Worm (Caenorhabditis elegans) whole organism, L1 larva: ENCODE data around the gene srj-37.
A peak's percentile ranks its signal among the peaks of the same experiment; 100 is the strongest.

Experiments
- aha-1 ChIP-seq: fragments of 150-350 bp; optimal IDR thresholded peaks from 2 replicates; lab custom pipeline; 2014; ENCODE audit warnings: missing biosample characterization, missing genetic modification characterization
- blmp-1 ChIP-seq: fragments of 150-350 bp; optimal IDR thresholded peaks from 2 replicates; lab custom pipeline; 2014; ENCODE audit warnings: missing biosample characterization, missing genetic modification characterization
- ceh-90 ChIP-seq: sonication (generic microtip); optimal IDR thresholded peaks from 2 replicates; lab custom pipeline; 2016; ENCODE audit warnings: missing genetic modification characterization, missing compliant biosample characterization
- efl-1 ChIP-seq, 4 experiments: fragments of 150-350 bp; optimal IDR thresholded peaks in 3 of 4; peaks in 1 of 4; 1 replicate in 1 of 4; 2 replicates in 3 of 4; lab custom pipeline; 2014; ENCODE audit warnings: missing biosample characterization in 2 of 4, missing genetic modification characterization in 2 of 4, missing genetic modification reagents in 2 of 4
- efl-3 ChIP-seq: fragments of 200-800 bp; sonication (Bioruptor generic); optimal IDR thresholded peaks from 2 replicates; lab custom pipeline; 2018; ENCODE audit warnings: mild to moderate bottlenecking, missing genetic modification characterization, missing compliant biosample characterization
- egl-13 ChIP-seq: sonication (generic microtip); optimal IDR thresholded peaks from 2 replicates; lab custom pipeline; 2016; ENCODE audit warnings: missing genotype, missing genetic modification reagents, missing genetic modification characterization, missing compliant biosample characterization
- elt-3 ChIP-seq, 6 experiments: fragments of 150-350 bp in 1 of 6; sonication (generic microtip); optimal IDR thresholded peaks; 2 replicates each; lab custom pipeline; 2017 to 2018; ENCODE audit warnings: missing biosample characterization in 6 of 6, missing genetic modification characterization in 6 of 6, inconsistent platforms in 1 of 6
- fkh-10 ChIP-seq: sonication (generic microtip); optimal IDR thresholded peaks from 2 replicates; lab custom pipeline; 2017; ENCODE audit warnings: missing biosample characterization, missing genetic modification reagents, missing genetic modification characterization
- fkh-4 ChIP-seq: sonication (generic microtip); optimal IDR thresholded peaks from 2 replicates; lab custom pipeline; 2016; ENCODE audit warnings: missing compliant biosample characterization, missing genetic modification characterization, borderline replicate concordance
- fkh-8 ChIP-seq: sonication (generic microtip); optimal IDR thresholded peaks from 2 replicates; lab custom pipeline; 2016; ENCODE audit warnings: mild to moderate bottlenecking, missing genetic modification characterization, missing compliant biosample characterization
- hlh-17 ChIP-seq: fragments of 200-800 bp; sonication (Bioruptor generic); optimal IDR thresholded peaks from 2 replicates; lab custom pipeline; 2018; ENCODE audit warnings: missing genetic modification characterization, mild to moderate bottlenecking, missing compliant biosample characterization, moderate library complexity, borderline replicate concordance
- hlh-4 ChIP-seq: sonication (generic microtip); optimal IDR thresholded peaks from 2 replicates; lab custom pipeline; 2016; ENCODE audit warnings: mild to moderate bottlenecking, missing genetic modification characterization, missing compliant biosample characterization
- irx-1 ChIP-seq: sonication (generic microtip); optimal IDR thresholded peaks from 2 replicates; lab custom pipeline; 2016; ENCODE audit warnings: missing genetic modification characterization, missing compliant biosample characterization
- isw-1 ChIP-seq: fragments of 200-800 bp; sonication (Bioruptor generic); IDR thresholded peaks from 2 replicates; pipeline ENCODE4 v1.3.6; 2022; ENCODE audit warnings: missing genetic modification characterization, missing compliant biosample characterization
- jun-1 ChIP-seq: fragments of 150-350 bp; optimal IDR thresholded peaks from 2 replicates; lab custom pipeline; 2014; ENCODE audit warnings: missing biosample characterization, missing genetic modification reagents, missing genetic modification characterization
- lin-13 ChIP-seq: fragments of 150-350 bp; optimal IDR thresholded peaks from 2 replicates; lab custom pipeline; 2014; ENCODE audit warnings: missing biosample characterization, missing genetic modification reagents, missing genetic modification characterization
- lin-14 ChIP-seq: fragments of 200-800 bp; sonication (Bioruptor generic); optimal IDR thresholded peaks from 2 replicates; lab custom pipeline; 2018; ENCODE audit warnings: mild to moderate bottlenecking, missing genetic modification characterization, moderate library complexity, missing compliant biosample characterization
- lin-15B ChIP-seq: fragments of 150-350 bp; sonication (generic microtip); optimal IDR thresholded peaks from 3 replicates; lab custom pipeline; 2014; ENCODE audit warnings: missing biosample characterization, missing genetic modification characterization
- lin-39 ChIP-seq: fragments of 150-350 bp; optimal IDR thresholded peaks from 2 replicates; lab custom pipeline; 2014; ENCODE audit warnings: missing biosample characterization, missing genetic modification reagents, missing genetic modification characterization
- lir-3 ChIP-seq: sonication (generic microtip); optimal IDR thresholded peaks from 2 replicates; lab custom pipeline; 2016; ENCODE audit warnings: mild to moderate bottlenecking, missing genetic modification characterization, moderate library complexity, missing compliant biosample characterization; ENCODE audit not compliant: poor library complexity
- mab-9 ChIP-seq: fragments of 200-800 bp; sonication (Bioruptor generic); IDR thresholded peaks from 2 replicates; pipeline ENCODE4 v1.3.6; 2022; ENCODE audit warnings: missing genetic modification reagents, missing genetic modification characterization, missing compliant biosample characterization
- mdl-1 ChIP-seq, 2 experiments: fragments of 150-350 bp; optimal IDR thresholded peaks; 2 replicates each; lab custom pipeline; 2014 to 2017; ENCODE audit warnings: missing biosample characterization in 2 of 2, missing genetic modification characterization in 2 of 2, inconsistent platforms in 1 of 2
- mef-2 ChIP-seq: fragments of 150-350 bp; optimal IDR thresholded peaks from 2 replicates; lab custom pipeline; 2014; ENCODE audit warnings: missing biosample characterization, missing genetic modification characterization
- mep-1 ChIP-seq: fragments of 150-350 bp; optimal IDR thresholded peaks from 2 replicates; lab custom pipeline; 2014; ENCODE audit warnings: missing biosample characterization, missing genetic modification characterization
- nhr-19 ChIP-seq: fragments of 200-800 bp; sonication (Bioruptor generic); conservative IDR thresholded peaks from 2 replicates; pipeline ENCODE4 v1.3.6; 2022; ENCODE audit warnings: missing genetic modification characterization, missing compliant biosample characterization
- nhr-20 ChIP-seq: sonication (generic microtip); optimal IDR thresholded peaks from 2 replicates; lab custom pipeline; 2016; ENCODE audit warnings: mild to moderate bottlenecking, missing genetic modification characterization, missing compliant biosample characterization
- nhr-71 ChIP-seq: sonication (generic microtip); optimal IDR thresholded peaks from 2 replicates; lab custom pipeline; 2016; ENCODE audit warnings: mild to moderate bottlenecking, missing genetic modification characterization, moderate library complexity, missing compliant biosample characterization
- nhr-76 ChIP-seq: sonication (generic microtip); optimal IDR thresholded peaks from 2 replicates; lab custom pipeline; 2017; ENCODE audit warnings: missing biosample characterization, missing genetic modification characterization
- nhr-85 ChIP-seq: sonication (generic microtip); peaks from one replicate; lab custom pipeline; 2016; ENCODE audit warnings: missing genetic modification characterization, inconsistent platforms, missing compliant biosample characterization
- pqm-1 ChIP-seq: sonication (generic microtip); optimal IDR thresholded peaks from 3 replicates; lab custom pipeline; 2017; ENCODE audit warnings: missing biosample characterization, missing genetic modification characterization
- rnt-1 ChIP-seq: sonication (generic microtip); optimal IDR thresholded peaks from 2 replicates; lab custom pipeline; 2016; ENCODE audit warnings: mild to moderate bottlenecking, missing genetic modification characterization, moderate library complexity, missing compliant biosample characterization
- skn-1 ChIP-seq: fragments of 150-350 bp; optimal IDR thresholded peaks from 2 replicates; lab custom pipeline; 2014; ENCODE audit warnings: missing biosample characterization, missing genetic modification characterization
- snu-23 ChIP-seq: sonication (generic microtip); optimal IDR thresholded peaks from 2 replicates; lab custom pipeline; 2016; ENCODE audit warnings: missing genetic modification characterization, missing compliant biosample characterization
- sup-37 ChIP-seq: fragments of 200-800 bp; sonication (Bioruptor generic); optimal IDR thresholded peaks from 2 replicates; lab custom pipeline; 2018; ENCODE audit warnings: mild to moderate bottlenecking, missing genetic modification characterization, missing compliant biosample characterization
- swsn-7 ChIP-seq: sonication (generic microtip); optimal IDR thresholded peaks from 2 replicates; lab custom pipeline; 2016; ENCODE audit warnings: missing genetic modification characterization, missing compliant biosample characterization
- tbx-2 ChIP-seq: sonication (generic microtip); optimal IDR thresholded peaks from 2 replicates; lab custom pipeline; 2016; ENCODE audit warnings: missing genetic modification characterization, missing compliant biosample characterization
- unc-62 ChIP-seq: fragments of 150-350 bp; optimal IDR thresholded peaks from 2 replicates; lab custom pipeline; 2014; ENCODE audit warnings: missing biosample characterization, missing genetic modification reagents, missing genetic modification characterization
- unc-86 ChIP-seq: sonication (generic microtip); optimal IDR thresholded peaks from 2 replicates; lab custom pipeline; 2016; ENCODE audit warnings: missing genetic modification characterization, missing compliant biosample characterization
- unc-98 ChIP-seq: fragments of 200-800 bp; sonication (Bioruptor generic); IDR thresholded peaks from 2 replicates; pipeline ENCODE4 v1.3.6; 2022; ENCODE audit warnings: missing genetic modification characterization, missing compliant biosample characterization
- vab-15 ChIP-seq: sonication (generic microtip); optimal IDR thresholded peaks from 2 replicates; lab custom pipeline; 2017; ENCODE audit warnings: missing genotype, mild to moderate bottlenecking, missing genetic modification characterization, missing compliant biosample characterization
- xbp-1 ChIP-seq: sonication (generic microtip); optimal IDR thresholded peaks from 2 replicates; lab custom pipeline; 2016; ENCODE audit warnings: missing genetic modification characterization, missing compliant biosample characterization
- ztf-11 ChIP-seq, 2 experiments: sonication (generic microtip); optimal IDR thresholded peaks; 2 replicates each; lab custom pipeline; 2016 to 2017; ENCODE audit warnings: missing genetic modification characterization in 2 of 2, missing biosample characterization in 1 of 2, missing compliant biosample characterization in 1 of 2
- ztf-4 ChIP-seq: fragments of 150-350 bp; optimal IDR thresholded peaks from 2 replicates; lab custom pipeline; 2014; ENCODE audit warnings: missing biosample characterization, missing genetic modification characterization

srj-37 gene

DNA sequence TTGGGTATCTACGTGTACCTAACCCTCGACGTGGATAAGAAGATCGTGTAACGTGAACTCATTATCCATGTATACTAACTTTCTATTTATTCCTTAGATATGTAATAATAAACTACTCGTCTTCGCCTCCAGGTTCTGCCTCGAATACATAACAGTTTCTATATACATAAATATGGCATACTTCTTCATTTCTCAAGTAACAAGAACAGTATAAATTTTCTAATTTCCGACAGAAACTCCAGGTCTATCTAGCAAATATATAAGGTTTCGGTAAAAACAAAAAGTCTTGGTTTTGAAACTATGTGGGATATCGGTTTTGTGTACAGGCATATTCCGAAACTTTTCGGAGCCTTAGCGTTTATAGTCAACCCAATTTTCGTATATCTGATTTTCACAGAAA, at the start of gene srj-37:
srj-37 (plus strand) TSS at position 301 of the 400 bp plus-strand sequence.
- no peak for TF ChIP-seq ceh-90 (tag; lab: Kevin White, UChicago)
- no peak for TF ChIP-seq mef-2 (tag; lab: Kevin White, UChicago)
- no peak for TF ChIP-seq aha-1 (tag; lab: Kevin White, UChicago)
- no peak for TF ChIP-seq sup-37 (GFP tag; lab: Kevin White, UChicago)
- TF ChIP-seq vab-15 = no peak
- no peak for TF ChIP-seq jun-1
- TF ChIP-seq fkh-8 (tag; lab: Kevin White, UChicago) = no peak
- TF ChIP-seq unc-86 (tag; lab: Kevin White, UChicago) = no peak
- TF ChIP-seq pqm-1 (tag; lab: Kevin White, UChicago) = no peak
- TF ChIP-seq lin-39 (tag; lab: Kevin White, UChicago) = no peak
- no peak for TF ChIP-seq unc-98 (GFP tag; lab: Robert Waterston, UW)
- TF ChIP-seq swsn-7 (tag; lab: Kevin White, UChicago) = no peak
- TF ChIP-seq snu-23 = no peak
- no peak for TF ChIP-seq elt-3 (tag; optimal IDR thresholded peaks at IDR 0.05; lab: Kevin White, UChicago)

DNA sequence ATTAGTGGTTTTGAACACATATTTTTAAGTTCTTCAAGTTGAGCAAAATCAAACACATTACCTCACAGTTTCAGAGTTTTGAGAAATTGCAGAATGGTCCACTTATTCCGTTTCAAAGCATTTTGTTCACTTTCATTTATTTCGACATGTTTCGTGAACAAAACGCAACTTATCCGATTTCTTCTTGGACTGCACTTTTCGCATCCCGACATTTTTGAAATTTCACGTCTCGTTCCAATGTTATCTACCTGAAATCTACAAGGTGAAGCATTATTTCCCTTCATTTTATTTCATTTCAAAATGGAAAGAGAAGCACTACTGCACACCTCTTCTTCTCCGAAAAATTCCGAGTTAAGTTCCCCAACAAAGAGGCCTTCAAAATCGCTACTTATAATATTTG, 48.2 kb upstream of the srj-37 start, which contains the start of gene ZK488.6:
ZK488.6 (plus strand) TSS at position 301 of the 400 bp plus-strand sequence.
- TF ChIP-seq lir-3 = no peak
- TF ChIP-seq unc-98 (GFP tag; lab: Robert Waterston, UW) = 0 out of 2 replicates have a peak, but pooled peaks have one; percentile 22

DNA sequence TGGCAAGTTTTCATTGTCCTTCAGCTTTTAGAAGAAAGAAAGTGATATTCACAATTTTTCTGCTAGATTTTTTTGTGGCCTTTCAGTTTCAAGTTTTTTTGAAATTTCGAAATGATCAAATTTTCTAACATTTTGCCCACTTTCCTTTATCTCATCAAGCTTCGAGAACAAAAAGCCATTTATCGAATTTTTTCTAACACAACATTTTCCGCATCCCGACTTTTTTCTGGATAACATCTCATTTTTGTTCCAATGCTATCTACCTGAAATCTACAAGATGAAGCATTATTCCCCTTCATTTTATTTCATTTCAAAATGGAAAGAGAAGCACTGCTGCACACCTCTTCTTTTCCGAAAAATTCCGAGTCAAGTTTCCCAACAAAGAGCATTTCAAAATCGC, 45.5 kb upstream of the srj-37 start, which contains the start of gene ZK488.5:
ZK488.5 (plus strand) TSS at position 301 of the 400 bp plus-strand sequence.
- TF ChIP-seq lin-39 (tag; lab: Kevin White, UChicago) (no peak), fkh-10 (GFP tag; lab: Kevin White, UChicago) (no peak), hlh-4 (no peak), lin-13 (GFP tag; lab: Kevin White, UChicago) (no peak), skn-1 (no peak), tbx-2 (tag; lab: Kevin White, UChicago) (no peak), mdl-1 (tag; optimal IDR thresholded peaks at IDR 0.05; lab: Kevin White, UChicago) (no peak), hlh-17 (no peak), egl-13 (tag; lab: Kevin White, UChicago) (no peak), nhr-76 (tag; lab: Kevin White, UChicago) (no peak), rnt-1 (no peak), lin-15B (no peak), irx-1 (tag; lab: Kevin White, UChicago) (no peak), aha-1 (tag; lab: Kevin White, UChicago) (no peak), nhr-19 (GFP tag; lab: Robert Waterston, UW) (no peak)

DNA sequence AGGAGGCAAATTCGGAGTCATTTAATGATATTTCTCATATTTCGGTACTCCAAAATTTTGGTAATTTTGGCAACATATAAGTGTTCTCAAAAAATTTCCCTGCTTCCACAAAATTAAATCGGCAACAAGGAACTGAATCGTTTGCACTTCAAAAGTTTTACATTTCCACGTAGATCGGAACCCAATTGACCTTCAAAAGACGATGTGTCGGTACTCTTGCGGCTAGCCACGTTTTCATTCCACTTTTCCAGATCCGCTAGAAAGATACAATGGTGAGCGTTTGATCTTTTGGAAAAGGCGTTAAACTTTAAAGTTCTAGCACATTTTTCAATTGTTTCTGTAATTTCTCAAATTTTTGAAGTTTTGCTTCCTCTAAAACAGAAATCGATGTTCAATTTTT, 41.5 kb upstream of the srj-37 start:
- TF ChIP-seq rnt-1 (peak; percentile 15), mdl-1 (tag; optimal IDR thresholded peaks at IDR 0.05; lab: Kevin White, UChicago) (no peak), unc-62 (GFP tag; lab: Kevin White, UChicago) (no peak), ztf-11 (tag; optimal IDR thresholded peaks at IDR 0.05; lab: Kevin White, UChicago) (no peak), nhr-71 (no peak), isw-1 (GFP tag; lab: Robert Waterston, UW) (no peak), blmp-1 (tag; lab: Kevin White, UChicago) (peak; percentile 9)

DNA sequence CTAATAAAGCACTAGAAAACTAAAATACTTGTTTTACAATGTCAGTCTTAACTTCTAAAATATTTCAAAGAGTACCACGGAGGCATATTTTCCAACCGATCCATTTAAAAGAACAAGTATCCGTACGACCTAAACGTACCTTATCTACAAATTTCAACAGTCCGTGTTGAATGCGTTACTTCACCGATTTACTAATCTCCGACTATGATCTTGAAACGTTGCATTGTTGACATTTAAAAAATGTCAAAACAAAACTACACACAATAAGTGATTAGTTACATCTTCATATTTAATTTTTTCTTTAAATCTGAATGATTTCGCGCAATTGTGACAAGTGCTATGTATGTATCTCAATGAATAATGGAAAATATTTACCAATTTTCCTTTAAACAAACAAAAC, 40.6 kb upstream of the srj-37 start:
- TF ChIP-seq ztf-4 (tag; lab: Kevin White, UChicago) = no peak
- no peak for TF ChIP-seq fkh-4 (tag; lab: Kevin White, UChicago)
- no peak for TF ChIP-seq lin-14 (GFP tag; lab: Kevin White, UChicago)
- TF ChIP-seq elt-3 (tag; optimal IDR thresholded peaks at IDR 0.05; lab: Kevin White, UChicago) = no peak
- TF ChIP-seq aha-1 (tag; lab: Kevin White, UChicago) = no peak
- no peak for TF ChIP-seq efl-1 (optimal IDR thresholded peaks at IDR 0.05; lab: Kevin White, UChicago)
- peak in 1 of 2 experiments; percentile 45 for TF ChIP-seq efl-1 (GFP tag; optimal IDR thresholded peaks at IDR 0.05 in 1 of 2; lab: Kevin White, UChicago)
- TF ChIP-seq xbp-1 (tag; lab: Kevin White, UChicago) = no peak
- no peak for TF ChIP-seq blmp-1 (tag; lab: Kevin White, UChicago)
- TF ChIP-seq egl-13 (tag; lab: Kevin White, UChicago) = no peak
- TF ChIP-seq mab-9 = no peak
- no peak for TF ChIP-seq mep-1
- TF ChIP-seq efl-3 (GFP tag; lab: Kevin White, UChicago) = no peak
- no peak for TF ChIP-seq nhr-20 (tag; lab: Kevin White, UChicago)
- TF ChIP-seq unc-98 (GFP tag; lab: Robert Waterston, UW) = no peak
- peak; percentile 73 for TF ChIP-seq nhr-85 (tag; lab: Kevin White, UChicago)
